Worm (Caenorhabditis elegans): ENCODE measurements around the gene C18H7.11.

ce11 chrIV:639167-639566 is 42.5 kb downstream of the C18H7.11 start:
- TF ChIP-seq ztf-11 (tag; optimal IDR thresholded peaks at IDR 0.05), result no peak
- TF ChIP-seq nhr-237 (tag; optimal IDR thresholded peaks at IDR 0.05), result no peak
- no peak for TF ChIP-seq fkh-10 (GFP tag; optimal IDR thresholded peaks at IDR 0.05)
- TF ChIP-seq nhr-11 (tag; optimal IDR thresholded peaks at IDR 0.05), result no peak
- TF ChIP-seq mdl-1 (tag; optimal IDR thresholded peaks at IDR 0.05), result no peak
- TF ChIP-seq aly-2 (tag; optimal IDR thresholded peaks at IDR 0.05), result no peak
- TF ChIP-seq efl-3 (GFP tag; optimal IDR thresholded peaks at IDR 0.05), result no peak
- TF ChIP-seq isw-1 (GFP tag; IDR thresholded peaks at IDR 0.05), result no peak
- TF ChIP-seq pag-3 (tag; optimal IDR thresholded peaks at IDR 0.05; ENCODE audit: borderline replicate concordance, insufficient read depth), result no peak
